Fruit fly (Drosophila melanogaster): ENCODE results near the gene CG14854.

DNA sequence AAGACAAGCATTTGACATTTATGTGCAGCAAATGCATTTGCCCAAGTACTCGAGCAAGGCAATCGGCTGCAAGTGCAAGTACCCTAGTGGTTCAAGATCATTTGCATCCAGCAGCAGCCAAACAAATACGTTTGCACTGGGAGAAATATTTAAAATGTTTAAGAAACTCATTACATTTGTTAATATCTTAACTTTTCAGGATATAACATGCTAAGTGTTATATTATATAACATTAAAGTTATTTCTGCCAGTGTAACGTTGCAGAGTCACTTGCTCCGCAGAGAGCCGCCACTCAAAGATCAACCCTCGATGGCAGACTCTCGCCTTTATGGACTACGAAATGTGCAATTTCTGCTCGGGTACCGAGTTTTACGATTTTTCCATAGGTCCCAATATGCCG is 29.6 kb upstream of the CG14854 start:
- TF ChIP-seq OdsH (GFP tag; optimal IDR thresholded peaks at IDR 0.05) (no peak), eg (GFP tag; IDR thresholded peaks at IDR 0.05) (no peak), Gug (GFP tag; IDR thresholded peaks at IDR 0.05) (peak; percentile 25; the same call in 1 of the 2 replicates)

All from whole organism, prepupa.